Fruit fly (Drosophila melanogaster): ENCODE measurements around the gene Rop.

Gene Rop

dm6 chr3L:4107120-4107519 lies 31.7 kb downstream of the Rop start:
- TF ChIP-seq kay (GFP tag; ENCODE audit: borderline replicate concordance) (peak; percentile 94), Crg-1 (GFP tag; optimal IDR thresholded peaks at IDR 0.05) (no peak), CG5204 (GFP tag; optimal IDR thresholded peaks at IDR 0.05) (no peak), CG33017 (tag; optimal IDR thresholded peaks at IDR 0.05) (no peak), CG7101 (tag; optimal IDR thresholded peaks at IDR 0.05) (no peak), pad (GFP tag; optimal IDR thresholded peaks at IDR 0.05) (no peak), bab1 (GFP tag; optimal IDR thresholded peaks at IDR 0.05) (no peak), tj (GFP tag; optimal IDR thresholded peaks at IDR 0.05) (no peak), Clk (GFP tag; optimal IDR thresholded peaks at IDR 0.05) (no peak), CG12768 (GFP tag; optimal IDR thresholded peaks at IDR 0.05) (peak; percentile 35), CG1620 (GFP tag; optimal IDR thresholded peaks at IDR 0.05) (no peak), Hr96 (GFP tag; optimal IDR thresholded peaks at IDR 0.05) (no peak), CG7045 (GFP tag; optimal IDR thresholded peaks at IDR 0.05) (no peak), CG14711 (tag; optimal IDR thresholded peaks at IDR 0.05) (no peak), toe (GFP tag; optimal IDR thresholded peaks at IDR 0.05) (no peak), cic (GFP tag; optimal IDR thresholded peaks at IDR 0.05) (peak; percentile 72)

- TF ChIP-seq tj (GFP tag; optimal IDR thresholded peaks at IDR 0.05): peak; percentile 43
- TF ChIP-seq CG12768 (GFP tag; optimal IDR thresholded peaks at IDR 0.05): peak; percentile 85
- peak; percentile 22 for TF ChIP-seq Hr96 (GFP tag; optimal IDR thresholded peaks at IDR 0.05)
- TF ChIP-seq Mnt (GFP tag; optimal IDR thresholded peaks at IDR 0.05): peak; percentile 76
- no peak for TF ChIP-seq CG7101 (tag; optimal IDR thresholded peaks at IDR 0.05)
- no peak for TF ChIP-seq CG14711 (tag; optimal IDR thresholded peaks at IDR 0.05)
- TF ChIP-seq CG11617 (GFP tag; optimal IDR thresholded peaks at IDR 0.05): peak; percentile 60
- TF ChIP-seq kay (GFP tag; ENCODE audit: borderline replicate concordance): peak; percentile 69
- TF ChIP-seq cnc (optimal IDR thresholded peaks at IDR 0.05): no peak
- no peak for TF ChIP-seq toe (GFP tag; optimal IDR thresholded peaks at IDR 0.05)
- TF ChIP-seq ovo (GFP tag; optimal IDR thresholded peaks at IDR 0.05): peak; percentile 51
- TF ChIP-seq CG1620 (GFP tag; optimal IDR thresholded peaks at IDR 0.05): no peak
- TF ChIP-seq CG33017 (tag; optimal IDR thresholded peaks at IDR 0.05): no peak
- TF ChIP-seq Crg-1 (GFP tag; optimal IDR thresholded peaks at IDR 0.05): peak; percentile 47
- TF ChIP-seq Clk (GFP tag; optimal IDR thresholded peaks at IDR 0.05): no peak
- TF ChIP-seq pad (GFP tag; optimal IDR thresholded peaks at IDR 0.05): peak; percentile 37
- peak; percentile 21 for TF ChIP-seq CG7045 (GFP tag; optimal IDR thresholded peaks at IDR 0.05)
- TF ChIP-seq CG5204 (GFP tag; optimal IDR thresholded peaks at IDR 0.05): no peak
- peak; percentile 95 for TF ChIP-seq cic (GFP tag; optimal IDR thresholded peaks at IDR 0.05)
- no peak for TF ChIP-seq bab1 (GFP tag; optimal IDR thresholded peaks at IDR 0.05)
Measured at dm6 chr3L:4103258-4104247, 35.2 kb downstream of the Rop start, which contains the start of gene Fit1. Gene Fit1, plus strand, starts transcription at chr3L:4103564.

- TF ChIP-seq toe (GFP tag; optimal IDR thresholded peaks at IDR 0.05) (peak; percentile 25), cic (GFP tag; optimal IDR thresholded peaks at IDR 0.05) (peak; percentile 98), CG14711 (tag; optimal IDR thresholded peaks at IDR 0.05) (peak; percentile 33), CG5204 (GFP tag; optimal IDR thresholded peaks at IDR 0.05) (no peak), Crg-1 (GFP tag; optimal IDR thresholded peaks at IDR 0.05) (no peak), Mnt (GFP tag; optimal IDR thresholded peaks at IDR 0.05) (peak; percentile 94), CG12768 (GFP tag; optimal IDR thresholded peaks at IDR 0.05) (peak; percentile 33), pad (GFP tag; optimal IDR thresholded peaks at IDR 0.05) (peak; percentile 36), CG1620 (GFP tag; optimal IDR thresholded peaks at IDR 0.05) (no peak), kay (GFP tag; ENCODE audit: borderline replicate concordance) (peak; percentile 93), ovo (GFP tag; optimal IDR thresholded peaks at IDR 0.05) (peak; percentile 38), tj (GFP tag; optimal IDR thresholded peaks at IDR 0.05) (peak; percentile 41), CG7045 (GFP tag; optimal IDR thresholded peaks at IDR 0.05) (no peak), CG11617 (GFP tag; optimal IDR thresholded peaks at IDR 0.05) (no peak), Clk (GFP tag; optimal IDR thresholded peaks at IDR 0.05) (peak; percentile 25), Hr96 (GFP tag; optimal IDR thresholded peaks at IDR 0.05) (peak; percentile 11), CG7101 (tag; optimal IDR thresholded peaks at IDR 0.05) (peak; percentile 39), bab1 (GFP tag; optimal IDR thresholded peaks at IDR 0.05) (peak; percentile 67), cnc (optimal IDR thresholded peaks at IDR 0.05) (no peak), CG33017 (tag; optimal IDR thresholded peaks at IDR 0.05) (peak; percentile 39)
Measured at dm6 chr3L:4102496-4103257, 36.1 kb downstream of the Rop start, which contains the start of gene CG14995. Gene CG14995, minus strand, starts transcription at chr3L:4103256.

- TF ChIP-seq cic (GFP tag; optimal IDR thresholded peaks at IDR 0.05) (peak; percentile 92), Hr96 (GFP tag; optimal IDR thresholded peaks at IDR 0.05) (no peak)
Measured at dm6 chr3L:4099194-4099593, 39.6 kb downstream of the Rop start.

dm6 chr3L:4096546-4096945 lies 42.2 kb downstream of the Rop start:
- TF ChIP-seq toe (GFP tag; optimal IDR thresholded peaks at IDR 0.05) (no peak), tj (GFP tag; optimal IDR thresholded peaks at IDR 0.05) (no peak), Crg-1 (GFP tag; optimal IDR thresholded peaks at IDR 0.05) (no peak), bab1 (GFP tag; optimal IDR thresholded peaks at IDR 0.05) (no peak), CG33017 (tag; optimal IDR thresholded peaks at IDR 0.05) (no peak), Clk (GFP tag; optimal IDR thresholded peaks at IDR 0.05) (no peak), Mnt (GFP tag; optimal IDR thresholded peaks at IDR 0.05) (no peak), CG14711 (tag; optimal IDR thresholded peaks at IDR 0.05) (no peak), cnc (optimal IDR thresholded peaks at IDR 0.05) (no peak), CG11617 (GFP tag; optimal IDR thresholded peaks at IDR 0.05) (no peak)

All from whole organism, adult.